Worm (Caenorhabditis elegans) whole organism, young adult: ENCODE results near the gene ZK757.2.

Experiments
- B0035.1 ChIP-seq: sonication (generic microtip); optimal IDR thresholded peaks from 2 replicates; lab custom pipeline; 2016; ENCODE audit warnings: missing genetic modification characterization, mild to moderate bottlenecking, missing compliant biosample characterization, missing genotype, missing genetic modification reagents
- B0261.1 ChIP-seq: sonication (generic microtip); optimal IDR thresholded peaks from 2 replicates; lab custom pipeline; 2016; ENCODE audit warnings: mild to moderate bottlenecking, missing genetic modification characterization, moderate library complexity, missing compliant biosample characterization
- C17E4.6 ChIP-seq: fragments of 200-800 bp; sonication (Bioruptor generic); IDR thresholded peaks from 2 replicates; pipeline ENCODE4 v1.3.6; 2022; ENCODE audit warnings: missing genetic modification reagents, missing genetic modification characterization, missing compliant biosample characterization
- F10E7.11 ChIP-seq: sonication (generic microtip); optimal IDR thresholded peaks from 2 replicates; lab custom pipeline; 2017; ENCODE audit warnings: mild to moderate bottlenecking, missing genetic modification characterization, moderate library complexity, missing compliant biosample characterization
- F33H1.4 ChIP-seq: fragments of 200-800 bp; sonication (Bioruptor generic); IDR thresholded peaks from 2 replicates; pipeline ENCODE4 v1.3.6; 2022; ENCODE audit warnings: missing genetic modification reagents, missing genetic modification characterization, missing compliant biosample characterization
- F55B11.4 ChIP-seq: sonication (generic microtip); optimal IDR thresholded peaks from 2 replicates; lab custom pipeline; 2016; ENCODE audit warnings: missing compliant biosample characterization, missing genetic modification characterization, borderline replicate concordance; ENCODE audit not compliant: insufficient read depth
- F57A8.1 ChIP-seq: fragments of 200-800 bp; sonication (Bioruptor generic); optimal IDR thresholded peaks from 2 replicates; lab custom pipeline; 2018; ENCODE audit warnings: mild to moderate bottlenecking, missing genetic modification characterization, moderate library complexity, missing compliant biosample characterization
- K12H6.12 ChIP-seq: fragments of 200-800 bp; sonication (Bioruptor generic); optimal IDR thresholded peaks from 2 replicates; lab custom pipeline; 2018; ENCODE audit warnings: mild to moderate bottlenecking, missing genetic modification characterization, missing compliant biosample characterization
- T07F8.4 ChIP-seq: sonication (generic microtip); optimal IDR thresholded peaks from 2 replicates; lab custom pipeline; 2016; ENCODE audit warnings: mild to moderate bottlenecking, missing genetic modification characterization, moderate library complexity, missing compliant biosample characterization
- T26A5.8 ChIP-seq: sonication (generic microtip); optimal IDR thresholded peaks from 2 replicates; lab custom pipeline; 2016; ENCODE audit warnings: missing genetic modification characterization, missing compliant biosample characterization
- Y53F4B.3 ChIP-seq: fragments of 200-800 bp; sonication (Bioruptor generic); IDR thresholded peaks from 2 replicates; pipeline ENCODE4 v1.3.6; 2022; ENCODE audit warnings: missing genetic modification reagents, missing genetic modification characterization, missing compliant biosample characterization
- Y53G8AR.9 ChIP-seq: fragments of 200-800 bp; sonication (Bioruptor generic); conservative IDR thresholded peaks from 2 replicates; pipeline ENCODE4 v1.3.6; 2022; ENCODE audit warnings: missing genetic modification reagents, missing genetic modification characterization, missing compliant biosample characterization
- ZK185.1 ChIP-seq: sonication (generic microtip); optimal IDR thresholded peaks from 2 replicates; lab custom pipeline; 2016; ENCODE audit warnings: mild to moderate bottlenecking, missing genetic modification characterization, missing compliant biosample characterization; ENCODE audit not compliant: poor library complexity, severe bottlenecking
- akir-1 ChIP-seq: fragments of 200-800 bp; sonication (Bioruptor generic); optimal IDR thresholded peaks from 2 replicates; lab custom pipeline; 2018; ENCODE audit warnings: mild to moderate bottlenecking, missing genetic modification characterization, moderate library complexity, missing compliant biosample characterization
- ama-1 ChIP-seq, 3 experiments: fragments of 150-350 bp in 1 of 3; sonication (generic microtip) in 2 of 3; optimal IDR thresholded peaks; 2 replicates each; lab custom pipeline; 2014 to 2018; ENCODE audit warnings: missing biosample characterization in 2 of 3, missing genetic modification characterization in 2 of 3, missing genetic modification reagents in 2 of 3
- atf-7 ChIP-seq: sonication (generic microtip); optimal IDR thresholded peaks from 2 replicates; lab custom pipeline; 2017; ENCODE audit warnings: mild to moderate bottlenecking, missing genetic modification characterization, missing compliant biosample characterization
- athp-1 ChIP-seq: sonication (generic microtip); optimal IDR thresholded peaks from 2 replicates; lab custom pipeline; 2017; ENCODE audit warnings: mild to moderate bottlenecking, missing genetic modification characterization, missing compliant biosample characterization
- bed-1 ChIP-seq: fragments of 200-800 bp; sonication (Bioruptor generic); IDR thresholded peaks from 2 replicates; pipeline ENCODE4 v1.3.6; 2022; ENCODE audit warnings: missing genetic modification reagents, missing genetic modification characterization, missing compliant biosample characterization
- bed-2 ChIP-seq: fragments of 200-800 bp; sonication (Bioruptor generic); IDR thresholded peaks from 2 replicates; pipeline ENCODE4 v1.3.6; 2022; ENCODE audit warnings: missing genetic modification reagents, missing genetic modification characterization, missing compliant biosample characterization
- ceh-40 ChIP-seq: fragments of 200-800 bp; sonication (Bioruptor generic); IDR thresholded peaks from 2 replicates; pipeline ENCODE4 v1.3.6; 2022; ENCODE audit warnings: missing genetic modification characterization, missing compliant biosample characterization
- chd-7 ChIP-seq: sonication (generic microtip); optimal IDR thresholded peaks from 2 replicates; lab custom pipeline; 2016; ENCODE audit warnings: mild to moderate bottlenecking, missing genetic modification characterization, moderate library complexity, missing compliant biosample characterization
- efl-1 ChIP-seq: fragments of 150-350 bp; optimal IDR thresholded peaks from 2 replicates; lab custom pipeline; 2014; ENCODE audit warnings: missing biosample characterization, missing genetic modification reagents, missing genetic modification characterization
- egl-44 ChIP-seq: fragments of 200-800 bp; sonication (Bioruptor generic); IDR thresholded peaks from 2 replicates; pipeline ENCODE4 v1.3.6; 2022; ENCODE audit warnings: missing genetic modification reagents, missing genetic modification characterization, missing compliant biosample characterization
- fkh-3 ChIP-seq: sonication (generic microtip); optimal IDR thresholded peaks from 2 replicates; lab custom pipeline; 2016; ENCODE audit warnings: mild to moderate bottlenecking, missing genetic modification characterization, missing compliant biosample characterization
- him-1 ChIP-seq: sonication (generic microtip); optimal IDR thresholded peaks from 2 replicates; lab custom pipeline; 2016; ENCODE audit warnings: missing genotype, missing genetic modification reagents, missing genetic modification characterization, missing compliant biosample characterization
- hlh-12 ChIP-seq: sonication (generic microtip); optimal IDR thresholded peaks from 2 replicates; lab custom pipeline; 2016; ENCODE audit warnings: missing genetic modification characterization, missing compliant biosample characterization
- hmg-20 ChIP-seq: fragments of 200-800 bp; sonication (Bioruptor generic); IDR thresholded peaks from 2 replicates; pipeline ENCODE4 v1.3.6; 2022; ENCODE audit warnings: missing genetic modification reagents, missing genetic modification characterization, missing compliant biosample characterization
- hrde-1 ChIP-seq: sonication (generic microtip); optimal IDR thresholded peaks from 2 replicates; lab custom pipeline; 2016; ENCODE audit warnings: missing genetic modification characterization, mild to moderate bottlenecking, missing compliant biosample characterization, moderate library complexity, missing genotype, missing genetic modification reagents, borderline replicate concordance
- lag-1 ChIP-seq: fragments of 200-800 bp; sonication (Bioruptor generic); IDR thresholded peaks from 2 replicates; pipeline ENCODE4 v1.3.6; 2022; ENCODE audit warnings: missing genetic modification reagents, missing genetic modification characterization, missing compliant biosample characterization
- let-607 ChIP-seq, 2 experiments: fragments of 200-800 bp in 1 of 2; sonication (Bioruptor generic) in 1 of 2; sonication (generic microtip) in 1 of 2; optimal IDR thresholded peaks; 2 replicates each; lab custom pipeline; 2016 to 2018; ENCODE audit warnings: mild to moderate bottlenecking in 2 of 2, missing compliant biosample characterization in 2 of 2, missing genetic modification characterization in 2 of 2, moderate library complexity in 2 of 2, missing genotype in 1 of 2
- lin-26 ChIP-seq: fragments of 200-800 bp; sonication (Bioruptor generic); IDR thresholded peaks from 2 replicates; pipeline ENCODE4 v1.3.6; 2022; ENCODE audit warnings: missing genetic modification reagents, missing genetic modification characterization, missing compliant biosample characterization
- lin-35 ChIP-seq, 3 experiments: fragments of 150-350 bp in 2 of 3; sonication (generic microtip) in 1 of 3; optimal IDR thresholded peaks; 2 replicates each; lab custom pipeline; 2014 to 2018; ENCODE audit warnings: missing biosample characterization in 3 of 3, missing genetic modification characterization in 3 of 3, missing genetic modification reagents in 3 of 3
- lin-54 ChIP-seq: fragments of 200-800 bp; sonication (Bioruptor generic); optimal IDR thresholded peaks from 2 replicates; lab custom pipeline; 2018; ENCODE audit warnings: mild to moderate bottlenecking, missing genetic modification characterization, missing compliant biosample characterization
- madf-3 ChIP-seq: fragments of 200-800 bp; sonication (Bioruptor generic); IDR thresholded peaks from 2 replicates; pipeline ENCODE4 v1.3.6; 2022; ENCODE audit warnings: missing genetic modification reagents, missing genetic modification characterization, missing compliant biosample characterization
- madf-6 ChIP-seq: fragments of 200-800 bp; sonication (Bioruptor generic); IDR thresholded peaks from 2 replicates; pipeline ENCODE4 v1.3.6; 2022; ENCODE audit warnings: missing genetic modification reagents, missing genetic modification characterization, missing compliant biosample characterization
- mxl-1 ChIP-seq: sonication (generic microtip); optimal IDR thresholded peaks from 2 replicates; lab custom pipeline; 2016; ENCODE audit warnings: missing genetic modification characterization, missing compliant biosample characterization
- nfya-1 ChIP-seq: sonication (generic microtip); optimal IDR thresholded peaks from 2 replicates; lab custom pipeline; 2017; ENCODE audit warnings: antibody characterized with exemption, missing compliant biosample characterization, missing genetic modification characterization, borderline replicate concordance; ENCODE audit not compliant: insufficient read depth
- nhr-120 ChIP-seq: fragments of 200-800 bp; sonication (Bioruptor generic); IDR thresholded peaks from 2 replicates; pipeline ENCODE4 v1.3.6; 2022; ENCODE audit warnings: missing genetic modification characterization, missing compliant biosample characterization
- rcor-1 ChIP-seq: fragments of 200-800 bp; sonication (Bioruptor generic); IDR thresholded peaks from 2 replicates; pipeline ENCODE4 v1.3.6; 2022; ENCODE audit warnings: missing genetic modification reagents, missing genetic modification characterization, missing compliant biosample characterization
- rec-8 ChIP-seq, 2 experiments: sonication (generic microtip); optimal IDR thresholded peaks; 2 replicates each; lab custom pipeline; 2016; ENCODE audit warnings: mild to moderate bottlenecking in 2 of 2, missing genetic modification characterization in 2 of 2, missing genetic modification reagents in 2 of 2, missing genotype in 2 of 2, missing biosample characterization in 1 of 2, missing compliant biosample characterization in 1 of 2, moderate library complexity in 1 of 2
- rpc-1 ChIP-seq, 2 experiments: fragments of 150-350 bp in 1 of 2; sonication (generic microtip) in 1 of 2; optimal IDR thresholded peaks; 2 replicates each; lab custom pipeline; 2014 to 2018; ENCODE audit warnings: missing biosample characterization in 1 of 2, missing genetic modification characterization in 1 of 2, missing genetic modification reagents in 1 of 2, missing genotype in 1 of 2
- sdz-38 ChIP-seq: sonication (generic microtip); optimal IDR thresholded peaks from 2 replicates; lab custom pipeline; 2016; ENCODE audit warnings: missing genotype, missing genetic modification characterization, missing compliant biosample characterization
- sptf-2 ChIP-seq: fragments of 200-800 bp; sonication (Bioruptor generic); optimal IDR thresholded peaks from 2 replicates; lab custom pipeline; 2018; ENCODE audit warnings: mild to moderate bottlenecking, missing genetic modification characterization, missing compliant biosample characterization
- unc-62 ChIP-seq: fragments of 150-350 bp; optimal IDR thresholded peaks from 2 replicates; lab custom pipeline; 2014; ENCODE audit warnings: missing biosample characterization, missing genetic modification reagents, missing genetic modification characterization
- zfh-2 ChIP-seq: fragments of 200-800 bp; sonication (Bioruptor generic); conservative IDR thresholded peaks from 2 replicates; pipeline ENCODE4 v1.3.6; 2022; ENCODE audit warnings: missing genetic modification reagents, missing genetic modification characterization, missing compliant biosample characterization
- zim-3 ChIP-seq: sonication (generic microtip); optimal IDR thresholded peaks from 2 replicates; lab custom pipeline; 2017; ENCODE audit warnings: mild to moderate bottlenecking, missing genetic modification characterization, moderate library complexity, missing compliant biosample characterization
- ztf-18 ChIP-seq: sonication (generic microtip); optimal IDR thresholded peaks from 2 replicates; lab custom pipeline; 2016; ENCODE audit warnings: missing genotype, mild to moderate bottlenecking, missing genetic modification characterization, missing compliant biosample characterization
- ztf-6 ChIP-seq: fragments of 200-800 bp; sonication (Bioruptor generic); IDR thresholded peaks from 2 replicates; pipeline ENCODE4 v1.3.6; 2022; ENCODE audit warnings: missing genetic modification reagents, missing genetic modification characterization, missing compliant biosample characterization

ZK757.2 gene

ce11 chrIII:9826005-9826404 lies 52.7 kb downstream of the ZK757.2 start (continued):
- TF ChIP-seq F33H1.4 (GFP tag; lab: Robert Waterston, UW) (no peak), madf-3 (no peak), C17E4.6 (no peak), ama-1 (optimal IDR thresholded peaks at IDR 0.05; lab: Kevin White, UChicago) (peak; percentile 79), ama-1 (GFP tag; optimal IDR thresholded peaks at IDR 0.05; lab: Kevin White, UChicago) (no peak), bed-1 (GFP tag; lab: Robert Waterston, UW) (no peak), rcor-1 (GFP tag; lab: Robert Waterston, UW) (no peak), rpc-1 (optimal IDR thresholded peaks at IDR 0.05; lab: Kevin White, UChicago) (no peak), rpc-1 (tag; optimal IDR thresholded peaks at IDR 0.05; lab: Kevin White, UChicago) (no peak), sdz-38 (tag; lab: Kevin White, UChicago) (no peak), F57A8.1 (GFP tag; lab: Kevin White, UChicago) (no peak), chd-7 (peak; percentile 18), nfya-1 (no peak), ZK185.1 (tag; lab: Kevin White, UChicago) (no peak), T07F8.4 (tag; lab: Kevin White, UChicago) (no peak), athp-1 (tag; lab: Kevin White, UChicago) (no peak), F10E7.11 (tag; lab: Kevin White, UChicago) (no peak), ceh-40 (GFP tag; lab: Robert Waterston, UW) (no peak), rec-8 (tag; optimal IDR thresholded peaks at IDR 0.05; lab: Kevin White, UChicago) (no peak), nhr-120 (no peak), ztf-6 (GFP tag; lab: Robert Waterston, UW) (no peak), zim-3 (tag; lab: Kevin White, UChicago) (no peak), B0261.1 (tag; lab: Kevin White, UChicago) (no peak), hmg-20 (GFP tag; lab: Robert Waterston, UW) (no peak), madf-6 (GFP tag; lab: Robert Waterston, UW) (0 out of 2 replicates have a peak, but pooled peaks have one; percentile 8), T26A5.8 (tag; lab: Kevin White, UChicago) (no peak), ztf-18 (tag; lab: Kevin White, UChicago) (no peak), hrde-1 (tag; lab: Kevin White, UChicago) (no peak), bed-2 (GFP tag; lab: Robert Waterston, UW) (no peak), Y53F4B.3 (no peak), B0035.1 (no peak), mxl-1 (tag; lab: Kevin White, UChicago) (no peak), unc-62 (no peak), lin-54 (GFP tag; lab: Kevin White, UChicago) (peak; percentile 39), K12H6.12 (tag; lab: Kevin White, UChicago) (peak; percentile 50), efl-1 (no peak), lag-1 (GFP tag; lab: Robert Waterston, UW) (no peak), hlh-12 (tag; lab: Kevin White, UChicago) (no peak), lin-26 (GFP tag; lab: Robert Waterston, UW) (no peak), egl-44 (GFP tag; lab: Robert Waterston, UW) (no peak), atf-7 (tag; lab: Kevin White, UChicago) (peak; percentile 52), sptf-2 (GFP tag; lab: Kevin White, UChicago) (no peak), him-1 (tag; lab: Kevin White, UChicago) (no peak), akir-1 (no peak), fkh-3 (tag; lab: Kevin White, UChicago) (no peak), F55B11.4 (tag; lab: Kevin White, UChicago) (no peak), let-607 (tag; optimal IDR thresholded peaks at IDR 0.05; lab: Kevin White, UChicago) (peak; percentile 22 to 26), Y53G8AR.9 (peak; percentile 66), zfh-2 (no peak), lin-35 (GFP tag; optimal IDR thresholded peaks at IDR 0.05; lab: Kevin White, UChicago) (peak in 1 of 3 experiments; percentile 44)
